Worm (Caenorhabditis elegans): Measurements from ENCODE around the gene pigc-1.

Gene pigc-1

DNA sequence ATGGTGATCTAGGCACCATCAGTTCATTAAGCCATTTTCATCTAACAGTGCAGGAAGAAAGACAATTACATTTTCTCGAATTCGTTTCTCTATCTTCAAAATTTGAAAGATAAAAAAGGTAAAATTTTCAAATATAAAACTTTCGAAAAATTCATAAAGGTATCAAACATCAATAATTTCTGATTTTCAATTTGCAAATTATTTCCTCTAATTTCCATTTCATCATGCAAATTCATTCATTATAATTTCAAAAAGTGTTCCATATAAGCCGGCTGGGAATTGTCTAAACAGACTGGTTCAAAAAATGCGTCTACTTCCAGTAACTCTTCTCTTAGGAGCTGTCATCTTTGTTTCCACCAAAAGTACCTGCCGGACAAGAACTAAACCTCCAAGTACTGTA lies 15.2 kb downstream of the pigc-1 start, which contains the start of gene clec-183:
TSS of gene clec-183 (plus strand) at position 301 of the 400 bp plus-strand sequence.
- TF ChIP-seq lin-11 (tag; optimal IDR thresholded peaks at IDR 0.05) = no peak
- no peak for TF ChIP-seq pax-1 (tag; optimal IDR thresholded peaks at IDR 0.05)
- TF ChIP-seq ahr-1 (tag; optimal IDR thresholded peaks at IDR 0.05) = no peak
- no peak for TF ChIP-seq fkh-6 (tag; optimal IDR thresholded peaks at IDR 0.05)
- no peak for TF ChIP-seq ceh-19 (GFP tag; optimal IDR thresholded peaks at IDR 0.05)
- TF ChIP-seq ceh-34 (tag; optimal IDR thresholded peaks at IDR 0.05) = no peak
- TF ChIP-seq lim-6 (tag; optimal IDR thresholded peaks at IDR 0.05) = no peak
- no peak for TF ChIP-seq ceh-14 (tag; optimal IDR thresholded peaks at IDR 0.05)
- no peak for TF ChIP-seq madf-2 (tag; optimal IDR thresholded peaks at IDR 0.05)
- no peak for TF ChIP-seq pha-4 (tag; optimal IDR thresholded peaks at IDR 0.05)
- no peak for TF ChIP-seq ceh-31 (tag; optimal IDR thresholded peaks at IDR 0.05)
- no peak for TF ChIP-seq nfya-1 (tag; optimal IDR thresholded peaks at IDR 0.05)

- TF ChIP-seq unc-42 (tag; optimal IDR thresholded peaks at IDR 0.05) (no peak), ceh-14 (tag; optimal IDR thresholded peaks at IDR 0.05) (no peak), ttx-3 (tag; optimal IDR thresholded peaks at IDR 0.05) (no peak), lim-6 (tag; optimal IDR thresholded peaks at IDR 0.05) (no peak)
Observed at ce11 chrIV:9323989-9324506, 18.9 kb downstream of the pigc-1 start, which contains the start of the genes nspg-11 and F49C12.15. Gene nspg-11, minus strand, starts transcription at chrIV:9324089. Gene F49C12.15, plus strand, starts transcription at chrIV:9324456.

- TF ChIP-seq unc-42 (tag; optimal IDR thresholded peaks at IDR 0.05) (no peak), dmd-4 (tag; optimal IDR thresholded peaks at IDR 0.05; ENCODE audit: borderline replicate concordance) (no peak), ceh-14 (tag; optimal IDR thresholded peaks at IDR 0.05) (no peak), mec-3 (tag; optimal IDR thresholded peaks at IDR 0.05; ENCODE audit: borderline replicate concordance) (no peak), fkh-6 (tag; optimal IDR thresholded peaks at IDR 0.05) (no peak), ttx-3 (tag; optimal IDR thresholded peaks at IDR 0.05) (no peak), sox-4 (tag; optimal IDR thresholded peaks at IDR 0.05) (no peak), tbx-2 (tag; optimal IDR thresholded peaks at IDR 0.05) (no peak), ceh-9 (tag; optimal IDR thresholded peaks at IDR 0.05) (no peak)
Observed at ce11 chrIV:9322489-9322888, 20.5 kb downstream of the pigc-1 start.

DNA sequence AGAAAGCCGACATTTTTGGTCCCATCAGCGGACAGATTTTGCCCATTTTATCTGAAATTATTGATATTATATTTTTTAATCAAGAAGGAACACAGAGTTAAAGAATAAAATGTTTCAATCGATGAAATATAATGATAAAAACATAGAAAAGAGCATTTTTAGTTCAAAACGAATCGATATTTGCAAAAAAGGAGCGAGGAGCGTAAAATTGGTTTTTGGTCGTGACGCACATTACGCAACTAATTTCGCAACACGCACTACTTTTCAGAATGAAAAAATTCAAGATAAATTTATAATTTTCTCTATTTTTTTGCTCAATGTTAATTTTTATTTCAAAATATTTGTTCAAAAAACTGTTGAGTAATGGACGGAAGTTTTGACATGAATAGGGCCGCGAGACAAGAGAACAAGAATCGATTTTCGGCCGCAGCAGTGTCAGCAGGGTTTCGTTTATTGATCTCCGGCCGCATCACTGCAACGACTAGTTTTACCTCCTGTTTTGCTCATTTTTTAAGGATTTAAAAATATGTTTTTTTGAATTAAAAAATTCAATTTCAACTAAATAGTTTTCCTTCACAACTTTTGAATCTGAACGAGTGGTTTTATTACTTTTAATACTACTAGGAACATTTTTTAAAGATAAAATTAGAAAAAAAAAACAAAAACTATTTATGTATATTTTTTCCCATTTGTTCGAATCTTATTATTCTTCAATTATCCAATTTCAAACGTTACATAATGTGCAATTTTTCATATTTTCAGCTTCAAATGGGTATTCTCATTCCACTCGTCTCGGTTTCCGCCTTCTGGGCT lies 21.7 kb downstream of the pigc-1 start, which contains the start of the genes F49C12.12 and vha-17:
TSS of gene F49C12.12 (minus strand) at position 51 of the 813 bp plus-strand sequence.
TSS of gene vha-17 (plus strand) at position 763 of the 813 bp plus-strand sequence.
- no peak for TF ChIP-seq sox-2 (GFP tag; IDR thresholded peaks at IDR 0.05)
- peak; percentile 61 for TF ChIP-seq ceh-48 (tag; optimal IDR thresholded peaks at IDR 0.05)

DNA sequence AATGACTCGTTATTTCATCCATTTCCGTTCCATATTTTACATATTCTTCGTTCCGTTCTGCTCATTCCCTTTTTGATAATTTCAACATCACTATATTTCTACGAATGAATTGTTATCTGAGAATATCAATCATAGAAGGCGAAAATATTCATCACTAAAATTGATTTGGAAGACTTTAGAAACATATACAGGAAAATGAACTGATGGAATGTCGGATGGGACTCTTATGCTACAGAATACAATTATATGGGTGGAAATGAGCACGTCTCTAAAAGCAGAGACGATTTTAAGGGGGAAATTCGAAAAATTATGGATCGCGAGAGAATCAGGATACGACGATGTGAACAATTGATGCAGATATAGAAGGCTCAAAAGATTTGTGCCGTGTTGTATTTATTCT lies 22.9 kb downstream of the pigc-1 start:
- no peak for TF ChIP-seq pha-4 (tag; optimal IDR thresholded peaks at IDR 0.05)
- TF ChIP-seq nhr-11 (tag; optimal IDR thresholded peaks at IDR 0.05) = no peak

ce11 chrIV:9319080-9319479 lies 23.9 kb downstream of the pigc-1 start, which contains the start of the genes F49C12.11 and nemt-1:
Gene F49C12.11, plus strand, starts transcription at chrIV:9319380.
Gene nemt-1, minus strand, starts transcription at chrIV:9319439.
- TF ChIP-seq T23F11.4 (GFP tag; optimal IDR thresholded peaks at IDR 0.05) = no peak
- TF ChIP-seq Y22D7AL.16 (tag; optimal IDR thresholded peaks at IDR 0.05) = no peak
- no peak for TF ChIP-seq elt-4 (tag; optimal IDR thresholded peaks at IDR 0.05)
- TF ChIP-seq ceh-45 (GFP tag; IDR thresholded peaks at IDR 0.05) = no peak
- no peak for TF ChIP-seq hlh-30 (tag; optimal IDR thresholded peaks at IDR 0.05; ENCODE audit: insufficient read depth)
- no peak for TF ChIP-seq lim-6 (tag; optimal IDR thresholded peaks at IDR 0.05)
- no peak for TF ChIP-seq nhr-11 (tag; optimal IDR thresholded peaks at IDR 0.05)
- TF ChIP-seq lin-11 (tag; optimal IDR thresholded peaks at IDR 0.05) = no peak
- TF ChIP-seq C38D4.7 (GFP tag; optimal IDR thresholded peaks at IDR 0.05) = no peak
- TF ChIP-seq ref-2 (tag; optimal IDR thresholded peaks at IDR 0.05) = no peak
- no peak for TF ChIP-seq hlh-6 (tag; optimal IDR thresholded peaks at IDR 0.05)
- no peak for TF ChIP-seq pha-2 (tag; optimal IDR thresholded peaks at IDR 0.05)
- TF ChIP-seq K09A11.1 (tag; optimal IDR thresholded peaks at IDR 0.05; ENCODE audit: insufficient read depth) = no peak
- TF ChIP-seq ceh-14 (tag; optimal IDR thresholded peaks at IDR 0.05) = no peak
- no peak for TF ChIP-seq fax-1 (tag; optimal IDR thresholded peaks at IDR 0.05)
- TF ChIP-seq odd-2 (tag; optimal IDR thresholded peaks at IDR 0.05) = no peak
- no peak for TF ChIP-seq ceh-24 (tag; optimal IDR thresholded peaks at IDR 0.05)
- TF ChIP-seq ttx-3 (tag; optimal IDR thresholded peaks at IDR 0.05) = no peak

All from whole organism, late embryonic.